Worm (Caenorhabditis elegans) whole organism, young adult: ENCODE results near the gene slcr-46.2.

Experiments
- B0336.3 ChIP-seq: fragments of 200-800 bp; sonication (Bioruptor generic); IDR thresholded peaks from 2 replicates; pipeline ENCODE4 v1.3.6; 2022; ENCODE audit warnings: missing genetic modification characterization, missing compliant biosample characterization
- C06A6.2 ChIP-seq: fragments of 200-800 bp; sonication (Bioruptor generic); conservative IDR thresholded peaks from 2 replicates; pipeline ENCODE4 v1.3.6; 2022; ENCODE audit warnings: missing genetic modification characterization, missing compliant biosample characterization
- F10E7.11 ChIP-seq: sonication (generic microtip); optimal IDR thresholded peaks from 2 replicates; lab custom pipeline; 2017; ENCODE audit warnings: mild to moderate bottlenecking, missing genetic modification characterization, moderate library complexity, missing compliant biosample characterization
- F33H1.4 ChIP-seq: fragments of 200-800 bp; sonication (Bioruptor generic); IDR thresholded peaks from 2 replicates; pipeline ENCODE4 v1.3.6; 2022; ENCODE audit warnings: missing genetic modification reagents, missing genetic modification characterization, missing compliant biosample characterization
- F49E8.2 ChIP-seq: sonication (generic microtip); optimal IDR thresholded peaks from 3 replicates; lab custom pipeline; 2017; ENCODE audit warnings: missing genetic modification characterization, mild to moderate bottlenecking, missing compliant biosample characterization, antibody characterized with exemption, moderate library complexity; ENCODE audit not compliant: insufficient read depth
- K12H6.12 ChIP-seq: fragments of 200-800 bp; sonication (Bioruptor generic); optimal IDR thresholded peaks from 2 replicates; lab custom pipeline; 2018; ENCODE audit warnings: mild to moderate bottlenecking, missing genetic modification characterization, missing compliant biosample characterization
- attf-6 ChIP-seq: fragments of 200-800 bp; sonication (Bioruptor generic); IDR thresholded peaks from 2 replicates; pipeline ENCODE4 v1.3.6; 2022; ENCODE audit warnings: missing genetic modification reagents, missing genetic modification characterization, missing compliant biosample characterization
- cebp-1 ChIP-seq, 2 experiments: fragments of 200-800 bp in 1 of 2; sonication (Bioruptor generic) in 1 of 2; sonication (generic microtip) in 1 of 2; IDR thresholded peaks in 1 of 2; optimal IDR thresholded peaks in 1 of 2; 2 replicates each; pipeline versions ENCODE4 v1.3.6 to Lab custom; 2017 to 2022; ENCODE audit warnings: missing compliant biosample characterization in 2 of 2, missing genetic modification characterization in 2 of 2, mild to moderate bottlenecking in 1 of 2, missing genetic modification reagents in 1 of 2, moderate library complexity in 1 of 2
- cebp-2 ChIP-seq: fragments of 200-800 bp; sonication (Bioruptor generic); IDR thresholded peaks from 2 replicates; pipeline ENCODE4 v1.3.6; 2022; ENCODE audit warnings: missing genetic modification characterization, missing compliant biosample characterization
- ceh-100 ChIP-seq: fragments of 200-800 bp; sonication (Bioruptor generic); IDR thresholded peaks from 2 replicates; pipeline ENCODE4 v1.3.6; 2022; ENCODE audit warnings: missing genetic modification reagents, missing genetic modification characterization, missing compliant biosample characterization
- ceh-79 ChIP-seq: sonication (generic microtip); optimal IDR thresholded peaks from 2 replicates; lab custom pipeline; 2017; ENCODE audit warnings: mild to moderate bottlenecking, missing genetic modification characterization, missing compliant biosample characterization
- ceh-91 ChIP-seq: fragments of 200-800 bp; sonication (Bioruptor generic); IDR thresholded peaks from 2 replicates; pipeline ENCODE4 v1.3.6; 2022; ENCODE audit warnings: missing genetic modification reagents, missing genetic modification characterization, missing compliant biosample characterization
- die-1 ChIP-seq: sonication (generic microtip); optimal IDR thresholded peaks from 2 replicates; lab custom pipeline; 2016; ENCODE audit warnings: missing genotype, mild to moderate bottlenecking, missing genetic modification characterization, missing compliant biosample characterization
- dox-1 ChIP-seq: fragments of 200-800 bp; sonication (Bioruptor generic); IDR thresholded peaks from 2 replicates; pipeline ENCODE4 v1.3.6; 2022; ENCODE audit warnings: missing genetic modification reagents, missing genetic modification characterization, missing compliant biosample characterization
- ets-4 ChIP-seq: fragments of 200-800 bp; sonication (Bioruptor generic); optimal IDR thresholded peaks from 2 replicates; lab custom pipeline; 2018; ENCODE audit warnings: mild to moderate bottlenecking, missing genetic modification characterization, missing compliant biosample characterization
- gei-17 ChIP-seq: fragments of 200-800 bp; sonication (Bioruptor generic); optimal IDR thresholded peaks from 2 replicates; lab custom pipeline; 2018; ENCODE audit warnings: mild to moderate bottlenecking, missing genetic modification characterization, missing compliant biosample characterization
- him-1 ChIP-seq: sonication (generic microtip); optimal IDR thresholded peaks from 2 replicates; lab custom pipeline; 2016; ENCODE audit warnings: missing genotype, missing genetic modification reagents, missing genetic modification characterization, missing compliant biosample characterization
- hmg-20 ChIP-seq: fragments of 200-800 bp; sonication (Bioruptor generic); IDR thresholded peaks from 2 replicates; pipeline ENCODE4 v1.3.6; 2022; ENCODE audit warnings: missing genetic modification reagents, missing genetic modification characterization, missing compliant biosample characterization
- hrde-1 ChIP-seq: sonication (generic microtip); optimal IDR thresholded peaks from 2 replicates; lab custom pipeline; 2016; ENCODE audit warnings: missing genetic modification characterization, mild to moderate bottlenecking, missing compliant biosample characterization, moderate library complexity, missing genotype, missing genetic modification reagents, borderline replicate concordance
- lin-26 ChIP-seq: fragments of 200-800 bp; sonication (Bioruptor generic); IDR thresholded peaks from 2 replicates; pipeline ENCODE4 v1.3.6; 2022; ENCODE audit warnings: missing genetic modification reagents, missing genetic modification characterization, missing compliant biosample characterization
- madf-6 ChIP-seq: fragments of 200-800 bp; sonication (Bioruptor generic); IDR thresholded peaks from 2 replicates; pipeline ENCODE4 v1.3.6; 2022; ENCODE audit warnings: missing genetic modification reagents, missing genetic modification characterization, missing compliant biosample characterization
- nfyb-1 ChIP-seq: fragments of 200-800 bp; sonication (Bioruptor generic); IDR thresholded peaks from 2 replicates; pipeline ENCODE4 v1.3.6; 2022; ENCODE audit warnings: missing genetic modification reagents, missing genetic modification characterization, missing compliant biosample characterization
- nhr-80 ChIP-seq: sonication (generic microtip); optimal IDR thresholded peaks from 2 replicates; lab custom pipeline; 2016; ENCODE audit warnings: missing genetic modification characterization, missing compliant biosample characterization
- pha-4 ChIP-seq: fragments of 150-350 bp; sonication (generic microtip); optimal IDR thresholded peaks from 2 replicates; lab custom pipeline; 2014; ENCODE audit warnings: missing biosample characterization, missing genetic modification reagents, missing genetic modification characterization
- rec-8 ChIP-seq, 2 experiments: sonication (generic microtip); optimal IDR thresholded peaks; 2 replicates each; lab custom pipeline; 2016; ENCODE audit warnings: mild to moderate bottlenecking in 2 of 2, missing genetic modification characterization in 2 of 2, missing genetic modification reagents in 2 of 2, missing genotype in 2 of 2, missing biosample characterization in 1 of 2, missing compliant biosample characterization in 1 of 2, moderate library complexity in 1 of 2
- rpc-1 ChIP-seq, 2 experiments: fragments of 150-350 bp in 1 of 2; sonication (generic microtip) in 1 of 2; optimal IDR thresholded peaks; 2 replicates each; lab custom pipeline; 2014 to 2018; ENCODE audit warnings: missing biosample characterization in 1 of 2, missing genetic modification characterization in 1 of 2, missing genetic modification reagents in 1 of 2, missing genotype in 1 of 2
- snpc-4 ChIP-seq, 5 experiments: fragments of 150-350 bp in 1 of 5; sonication (generic microtip) in 4 of 5; optimal IDR thresholded peaks; 2 replicates each; lab custom pipeline; 2014 to 2018; ENCODE audit warnings: missing genetic modification characterization in 5 of 5, missing biosample characterization in 3 of 5, antibody characterized with exemption in 2 of 5, mild to moderate bottlenecking in 2 of 5, missing compliant biosample characterization in 2 of 5, missing genotype in 2 of 5, moderate library complexity in 2 of 5, missing genetic modification reagents in 1 of 5
- somi-1 ChIP-seq: fragments of 200-800 bp; sonication (Bioruptor generic); optimal IDR thresholded peaks from 2 replicates; lab custom pipeline; 2018; ENCODE audit warnings: mild to moderate bottlenecking, missing genetic modification characterization, missing compliant biosample characterization
- unc-62 ChIP-seq: fragments of 150-350 bp; optimal IDR thresholded peaks from 2 replicates; lab custom pipeline; 2014; ENCODE audit warnings: missing biosample characterization, missing genetic modification reagents, missing genetic modification characterization
- zfh-2 ChIP-seq: fragments of 200-800 bp; sonication (Bioruptor generic); conservative IDR thresholded peaks from 2 replicates; pipeline ENCODE4 v1.3.6; 2022; ENCODE audit warnings: missing genetic modification reagents, missing genetic modification characterization, missing compliant biosample characterization
- zim-3 ChIP-seq: sonication (generic microtip); optimal IDR thresholded peaks from 2 replicates; lab custom pipeline; 2017; ENCODE audit warnings: mild to moderate bottlenecking, missing genetic modification characterization, moderate library complexity, missing compliant biosample characterization
- ztf-22 ChIP-seq: fragments of 200-800 bp; sonication (Bioruptor generic); optimal IDR thresholded peaks from 2 replicates; lab custom pipeline; 2018; ENCODE audit warnings: mild to moderate bottlenecking, missing genetic modification characterization, moderate library complexity, missing compliant biosample characterization
- ztf-28 ChIP-seq: fragments of 200-800 bp; sonication (Bioruptor generic); IDR thresholded peaks from 2 replicates; pipeline ENCODE4 v1.3.6; 2022; ENCODE audit warnings: missing genetic modification reagents, missing genetic modification characterization, missing compliant biosample characterization

The slcr-46.2 gene

DNA sequence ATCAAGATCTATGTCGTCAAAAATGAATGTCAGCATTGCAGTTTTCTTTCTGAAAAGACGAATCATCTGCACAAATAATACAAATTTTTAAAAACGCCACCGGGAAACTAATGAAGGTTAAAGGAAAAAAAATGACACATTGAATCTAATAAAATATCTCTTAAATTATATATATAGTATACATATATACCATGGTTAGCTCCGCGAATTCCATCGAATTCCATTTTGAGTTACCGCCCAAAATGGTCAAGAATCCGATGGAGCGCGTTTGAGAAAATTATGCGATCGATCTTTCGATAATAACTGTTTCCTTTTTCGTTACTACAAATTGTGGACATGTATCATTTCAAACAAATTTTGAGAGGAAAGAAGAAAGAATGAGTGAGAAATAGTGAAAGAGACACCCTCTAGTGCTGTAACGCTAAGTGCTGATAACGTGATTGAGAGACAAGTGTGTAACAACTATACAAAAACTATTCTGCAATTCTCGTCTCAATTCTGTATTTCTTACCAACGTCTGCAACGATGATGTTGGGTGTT, 15.4 kb upstream of the slcr-46.2 start, which contains the start of the genes C25F9.6 and C25F9.10:
Gene C25F9.6, minus strand, starts transcription at position 51 of the 540 bp plus-strand sequence.
Gene C25F9.10, plus strand, starts transcription at position 454 of the 540 bp plus-strand sequence.
- TF ChIP-seq K12H6.12 = no peak
- no peak for TF ChIP-seq die-1
- TF ChIP-seq cebp-1 (GFP tag; IDR thresholded peaks at IDR 0.05; lab: Robert Waterston, UW) = no peak
- no peak for TF ChIP-seq cebp-1 (tag; optimal IDR thresholded peaks at IDR 0.05; lab: Kevin White, UChicago)
- no peak for TF ChIP-seq nfyb-1
- no peak for TF ChIP-seq snpc-4 (GFP tag; optimal IDR thresholded peaks at IDR 0.05; lab: Kevin White, UChicago)
- TF ChIP-seq snpc-4 (tag; optimal IDR thresholded peaks at IDR 0.05; lab: Kevin White, UChicago) = no peak
- TF ChIP-seq him-1 = no peak
- TF ChIP-seq rpc-1 (optimal IDR thresholded peaks at IDR 0.05; lab: Kevin White, UChicago) = no peak
- no peak for TF ChIP-seq rpc-1 (tag; optimal IDR thresholded peaks at IDR 0.05; lab: Kevin White, UChicago)
- peak; percentile 39; the same call in 1 of the 2 replicates for TF ChIP-seq dox-1 (GFP tag; lab: Robert Waterston, UW)
- peak; percentile 84 for TF ChIP-seq nhr-80 (tag; lab: Kevin White, UChicago)
- no peak for TF ChIP-seq ets-4 (GFP tag; lab: Kevin White, UChicago)
- no peak for TF ChIP-seq F10E7.11 (tag; lab: Kevin White, UChicago)
- TF ChIP-seq hmg-20 (GFP tag; lab: Robert Waterston, UW) = no peak
- no peak for TF ChIP-seq ceh-79 (tag; lab: Kevin White, UChicago)
- TF ChIP-seq, all 124 proteins: peak for 2

DNA sequence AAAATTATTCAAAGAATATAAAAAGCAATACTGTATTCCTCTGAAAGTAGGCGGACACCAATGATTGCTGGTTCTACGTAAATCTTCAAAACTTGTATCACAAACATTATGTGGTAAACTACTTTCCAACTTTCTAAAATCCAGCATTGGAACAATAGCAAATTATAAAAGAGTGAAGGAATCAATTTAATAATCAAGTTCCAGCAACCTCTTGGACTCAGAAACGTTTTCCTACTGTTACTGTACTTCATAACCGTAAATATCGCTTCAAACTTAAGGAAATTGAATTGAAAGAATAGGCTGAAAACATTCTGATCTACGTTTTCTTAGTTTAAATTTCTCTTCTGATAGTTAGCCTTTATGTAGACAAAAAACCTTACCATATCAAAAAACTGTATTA, 13.7 kb upstream of the slcr-46.2 start:
- TF ChIP-seq gei-17 (GFP tag; lab: Kevin White, UChicago) (no peak), F49E8.2 (tag; lab: Kevin White, UChicago) (no peak), F33H1.4 (GFP tag; lab: Robert Waterston, UW) (no peak), zim-3 (no peak), zfh-2 (GFP tag; lab: Robert Waterston, UW) (no peak), B0336.3 (GFP tag; lab: Robert Waterston, UW) (no peak), die-1 (no peak), ztf-28 (GFP tag; lab: Robert Waterston, UW) (no peak), ceh-91 (GFP tag; lab: Robert Waterston, UW) (no peak), hrde-1 (tag; lab: Kevin White, UChicago) (no peak), madf-6 (no peak), unc-62 (GFP tag; lab: Kevin White, UChicago) (no peak), attf-6 (no peak), C06A6.2 (GFP tag; lab: Robert Waterston, UW) (no peak), ceh-100 (GFP tag; lab: Robert Waterston, UW) (no peak), pha-4 (tag; lab: Kevin White, UChicago) (no peak), rec-8 (tag; optimal IDR thresholded peaks at IDR 0.05; lab: Kevin White, UChicago) (no peak)

DNA sequence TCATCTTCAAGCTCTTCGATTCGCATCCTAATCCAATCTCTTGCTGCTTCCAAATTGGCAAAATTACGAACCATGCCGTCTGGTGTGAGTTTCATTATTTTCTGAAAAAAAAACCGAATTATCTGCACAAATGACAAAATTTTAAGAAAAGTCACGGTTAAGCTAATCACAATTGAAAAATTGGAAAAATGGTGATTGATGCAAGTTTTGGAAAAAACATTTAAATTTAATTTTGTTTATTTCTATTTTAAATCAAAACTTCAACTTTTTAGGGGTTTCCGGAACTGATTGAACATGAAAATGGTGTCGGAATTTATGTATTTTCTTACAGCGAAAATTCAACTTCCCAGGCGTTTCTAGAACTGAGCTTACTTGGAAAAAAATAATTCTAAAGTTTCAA, 12.9 kb upstream of the slcr-46.2 start, which contains the start of gene C25F9.12:
Gene C25F9.12, minus strand, starts transcription at position 101 of the 400 bp plus-strand sequence.
- TF ChIP-seq somi-1 (GFP tag; lab: Kevin White, UChicago) = no peak
- TF ChIP-seq, all 124 proteins: peak for 0

DNA sequence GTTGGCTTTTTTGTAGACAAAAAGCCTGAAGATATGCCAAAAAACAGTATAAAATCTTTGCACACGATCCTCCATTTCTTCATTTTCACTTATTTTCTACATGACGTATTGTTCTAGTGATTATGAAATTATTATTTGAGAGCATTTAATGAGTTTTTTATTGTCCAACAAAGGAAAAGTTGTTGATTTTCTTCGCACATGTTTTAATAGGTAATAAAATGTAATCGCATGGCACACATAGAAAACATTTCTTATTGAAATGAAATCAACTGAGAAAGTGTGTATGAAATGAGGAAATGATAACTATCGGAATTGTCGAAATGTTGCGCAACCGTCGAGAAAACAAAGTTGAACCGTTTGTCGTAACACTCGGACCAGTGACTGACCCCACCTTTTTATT, 11.5 kb upstream of the slcr-46.2 start:
- TF ChIP-seq unc-62 (GFP tag; lab: Kevin White, UChicago) = no peak
- TF ChIP-seq cebp-1 (GFP tag; IDR thresholded peaks at IDR 0.05; lab: Robert Waterston, UW) = peak; percentile 40; the same call in 1 of the 2 replicates
- peak; percentile 49 for TF ChIP-seq cebp-1 (tag; optimal IDR thresholded peaks at IDR 0.05; lab: Kevin White, UChicago)
- TF ChIP-seq nfyb-1 = 0 out of 2 replicates have a peak, but pooled peaks have one; percentile 8
- no peak for TF ChIP-seq cebp-2
- no peak for TF ChIP-seq ztf-22 (GFP tag; lab: Kevin White, UChicago)
- TF ChIP-seq lin-26 (GFP tag; lab: Robert Waterston, UW) = no peak
